Worm (Caenorhabditis elegans) whole organism, dauer: ENCODE data around the gene sri-24.
"Not testable (repeated sequence)": the region's sequence is repeated elsewhere in the genome, so short reads cannot be mapped to it uniquely, and the experiment has no call there.

Experiments used
- unc-62 ChIP-seq: sonication (generic microtip); optimal IDR thresholded peaks from 2 replicates; lab custom pipeline; 2017; ENCODE audit warnings: missing biosample characterization, missing genetic modification reagents, missing genetic modification characterization

The sri-24 gene

DNA sequence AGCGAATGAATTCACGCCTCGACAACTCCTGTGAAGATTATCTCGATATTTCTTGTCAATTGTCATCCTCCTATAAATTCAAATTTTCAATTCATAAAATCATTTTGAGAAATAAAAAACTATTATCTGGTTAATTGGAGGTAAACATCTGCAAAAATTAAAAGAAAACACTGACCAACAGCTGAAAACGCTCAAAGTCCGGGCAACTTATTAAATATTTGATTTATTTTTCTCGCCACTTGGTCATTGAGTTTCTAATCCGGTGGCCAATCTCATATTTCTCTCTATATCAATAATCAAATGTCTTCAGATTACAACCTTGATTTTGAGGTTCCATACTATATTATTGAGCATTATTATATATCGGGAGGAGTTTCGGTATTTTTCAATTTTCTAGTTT is at the start of gene sri-24:
Gene sri-24, plus strand, starts transcription at position 301 of the 400 bp plus-strand sequence.
- TF ChIP-seq unc-62 (GFP tag; lab: Kevin White, UChicago): not testable (repeated sequence)

DNA sequence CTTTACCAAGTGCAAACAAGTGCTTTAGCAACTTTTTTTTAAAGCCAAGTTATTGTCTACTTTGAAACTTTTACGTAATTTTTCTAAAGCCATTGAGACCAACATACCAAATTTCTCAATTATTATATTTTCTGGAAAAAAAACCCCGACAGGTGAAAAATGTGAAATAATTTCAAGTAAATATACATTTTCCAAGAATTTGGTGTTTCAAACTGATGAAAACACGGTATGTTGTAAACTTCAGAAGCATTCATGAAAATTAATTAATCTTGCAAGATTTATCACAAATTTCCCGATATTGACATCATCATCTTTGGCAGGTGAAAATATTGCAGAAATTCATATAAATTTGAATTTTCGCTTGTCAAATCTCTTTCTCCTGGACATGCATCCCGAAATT is 49.3 kb upstream of the sri-24 start, which contains the start of gene srz-11:
Gene srz-11, plus strand, starts transcription at position 386 of the 400 bp plus-strand sequence.
- no peak for TF ChIP-seq unc-62 (GFP tag; lab: Kevin White, UChicago)

DNA sequence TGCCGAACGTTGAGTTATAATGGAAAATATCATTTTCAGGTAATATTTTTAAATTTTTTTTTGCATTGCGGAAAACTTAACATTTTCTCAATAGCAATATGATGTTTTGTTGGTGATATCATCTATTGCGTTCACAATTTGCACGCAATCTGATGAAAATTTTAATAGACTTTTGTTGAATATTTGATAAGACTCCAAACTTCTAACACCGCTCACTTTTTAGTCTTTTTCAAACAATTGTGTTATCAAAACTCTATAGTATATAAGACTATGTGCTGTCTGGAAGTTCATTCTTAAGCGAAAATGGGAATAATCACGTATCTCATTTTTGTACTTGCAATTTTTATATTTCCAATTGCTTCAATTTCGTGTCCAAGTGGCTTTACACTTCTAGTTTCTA is 36.5 kb upstream of the sri-24 start, which contains the start of gene clec-47:
Gene clec-47, plus strand, starts transcription at position 301 of the 400 bp plus-strand sequence.
- TF ChIP-seq unc-62 (GFP tag; lab: Kevin White, UChicago): no peak

DNA sequence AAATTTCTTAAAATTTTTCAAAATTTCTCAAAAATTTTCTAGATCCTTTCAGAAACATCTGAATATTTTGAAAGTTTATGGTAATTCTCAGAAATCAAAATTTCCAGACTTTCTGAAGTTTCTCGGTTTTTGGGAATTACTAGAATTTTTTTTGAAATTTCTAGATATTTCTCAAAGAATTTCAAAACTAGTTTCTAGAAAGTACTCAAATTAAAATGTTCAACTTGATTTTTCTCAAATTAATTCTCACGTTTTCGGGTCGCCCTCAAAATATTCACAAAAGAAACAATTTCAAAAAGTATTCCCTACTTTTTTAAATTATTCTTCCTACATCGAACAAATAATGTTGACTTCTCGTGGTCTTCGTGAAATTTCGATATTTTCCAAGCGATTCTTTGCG is 32.2 kb upstream of the sri-24 start, which contains the start of gene T09F5.10:
Gene T09F5.10, plus strand, starts transcription at position 301 of the 400 bp plus-strand sequence.
- TF ChIP-seq unc-62 (GFP tag; lab: Kevin White, UChicago): no peak

DNA sequence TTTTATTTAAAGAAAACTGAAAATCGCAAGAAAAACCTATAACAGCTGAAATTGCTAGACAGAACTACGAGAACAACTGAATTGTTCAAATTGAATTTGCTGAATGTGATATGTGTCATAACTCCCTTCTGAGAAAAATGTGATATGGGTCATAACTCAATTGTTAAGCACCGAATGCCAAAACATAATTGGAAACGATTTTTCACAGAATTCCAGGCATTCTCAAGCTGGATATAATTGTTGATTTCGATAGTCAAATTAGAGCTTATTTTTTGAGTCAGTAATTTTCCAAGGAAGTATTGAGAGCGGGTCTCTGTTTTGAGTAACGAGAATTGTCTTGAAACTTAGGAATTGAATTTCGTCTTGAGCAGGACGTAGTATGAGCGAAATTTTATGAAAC is 30.1 kb upstream of the sri-24 start:
- no peak for TF ChIP-seq unc-62 (GFP tag; lab: Kevin White, UChicago)

DNA sequence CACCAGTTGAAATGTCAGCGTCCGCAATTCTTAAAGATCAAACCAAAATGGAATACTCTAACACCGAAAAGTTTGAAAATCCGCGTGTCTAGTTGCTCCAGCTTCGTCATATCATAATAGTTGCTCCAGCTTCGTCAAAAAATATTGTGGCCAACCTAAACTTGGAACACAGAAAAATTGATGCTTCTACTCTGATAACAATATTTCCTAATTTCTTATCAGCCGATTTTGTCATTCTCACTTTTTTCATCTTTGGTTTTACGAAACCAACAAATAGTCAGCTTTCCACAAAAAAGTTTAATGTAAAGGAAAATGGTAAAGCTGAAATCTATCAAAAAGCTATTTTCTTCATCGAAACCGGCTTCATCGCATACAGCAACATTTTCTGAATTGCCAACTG is 29.6 kb upstream of the sri-24 start, which contains the start of gene fbxa-84:
Gene fbxa-84, plus strand, starts transcription at position 34 of the 400 bp plus-strand sequence.
- TF ChIP-seq unc-62 (GFP tag; lab: Kevin White, UChicago): no peak

DNA sequence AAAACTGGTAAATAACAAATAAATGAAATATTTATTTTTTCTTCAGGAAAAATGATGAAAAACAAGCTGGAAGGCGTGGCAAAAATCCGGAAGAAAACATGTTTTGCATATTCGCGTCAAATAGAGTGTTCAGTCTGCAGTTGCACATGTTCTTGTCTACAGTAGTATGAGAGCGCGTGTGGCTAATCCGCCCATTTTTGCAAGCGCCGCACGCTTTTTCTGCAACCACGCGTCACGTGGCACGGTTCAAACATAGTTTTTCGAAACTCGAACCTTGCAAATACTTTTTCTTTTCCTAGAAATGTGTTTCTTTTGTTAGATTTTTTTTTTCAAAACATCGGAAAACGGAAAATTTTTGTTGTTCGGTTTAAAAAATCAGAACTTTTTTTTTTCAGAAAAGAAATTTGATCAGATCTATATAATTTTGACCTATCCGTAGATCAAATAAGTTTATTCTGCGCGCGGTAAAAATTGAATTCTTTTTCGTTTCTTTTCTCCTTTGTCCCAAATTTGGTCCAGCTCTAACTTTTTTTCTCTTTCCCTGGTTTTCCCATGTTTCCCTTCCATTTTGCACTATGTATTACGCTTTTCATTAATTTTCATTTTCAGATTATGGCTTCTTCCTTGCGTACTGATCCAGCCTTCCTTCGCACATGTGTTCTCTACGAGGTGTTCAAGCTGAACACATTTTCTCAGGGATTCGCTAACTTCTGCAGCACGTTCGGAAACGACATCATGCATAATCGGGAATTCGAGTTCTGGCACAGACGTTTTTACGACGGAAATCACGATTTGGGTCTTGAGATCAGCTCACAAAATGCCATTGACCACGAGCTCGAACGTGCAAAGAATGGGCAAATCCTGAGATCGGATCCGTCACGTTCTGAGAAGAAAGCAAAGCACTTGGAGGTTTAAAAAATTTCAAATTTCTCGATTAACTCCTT is 27.6 kb upstream of the sri-24 start, which contains the start of gene Y75B12B.1:
Gene Y75B12B.1, plus strand, starts transcription at position 603 of the 944 bp plus-strand sequence.
- no peak for TF ChIP-seq unc-62 (GFP tag; lab: Kevin White, UChicago)

DNA sequence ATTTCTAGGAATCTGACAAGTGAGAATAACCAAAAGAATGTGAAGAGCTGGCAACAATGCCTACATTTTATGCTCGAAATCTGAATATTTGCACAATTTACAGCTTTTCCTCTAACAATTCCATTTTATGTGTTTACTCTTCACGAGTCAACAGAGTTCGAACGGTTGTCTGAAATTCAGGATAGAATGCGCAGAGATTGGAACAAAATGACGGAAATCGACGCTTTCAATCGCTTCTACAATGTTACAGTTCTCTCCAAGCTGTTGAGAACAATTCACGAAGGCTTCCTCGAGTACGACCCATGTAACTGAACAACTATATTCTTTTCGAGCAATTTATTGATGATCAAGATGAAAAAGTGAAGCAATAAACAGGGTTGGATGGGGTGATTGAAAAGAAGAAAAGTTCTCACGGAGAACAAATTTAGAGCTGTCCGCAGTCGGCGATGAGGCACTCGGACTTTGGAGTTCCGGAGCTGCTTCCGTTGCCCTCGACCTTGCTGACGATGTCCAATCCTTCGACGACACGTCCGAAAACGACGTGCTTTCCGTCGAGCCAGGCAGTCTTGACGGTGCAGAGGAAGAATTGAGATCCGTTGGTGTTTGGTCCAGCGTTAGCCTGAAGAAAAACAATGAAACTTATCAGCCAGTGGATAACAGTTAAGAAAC is 25.6 kb upstream of the sri-24 start, which contains the start of gene Y75B12B.3:
Gene Y75B12B.3, minus strand, starts transcription at position 21 of the 669 bp plus-strand sequence.
- no peak for TF ChIP-seq unc-62 (GFP tag; lab: Kevin White, UChicago)

DNA sequence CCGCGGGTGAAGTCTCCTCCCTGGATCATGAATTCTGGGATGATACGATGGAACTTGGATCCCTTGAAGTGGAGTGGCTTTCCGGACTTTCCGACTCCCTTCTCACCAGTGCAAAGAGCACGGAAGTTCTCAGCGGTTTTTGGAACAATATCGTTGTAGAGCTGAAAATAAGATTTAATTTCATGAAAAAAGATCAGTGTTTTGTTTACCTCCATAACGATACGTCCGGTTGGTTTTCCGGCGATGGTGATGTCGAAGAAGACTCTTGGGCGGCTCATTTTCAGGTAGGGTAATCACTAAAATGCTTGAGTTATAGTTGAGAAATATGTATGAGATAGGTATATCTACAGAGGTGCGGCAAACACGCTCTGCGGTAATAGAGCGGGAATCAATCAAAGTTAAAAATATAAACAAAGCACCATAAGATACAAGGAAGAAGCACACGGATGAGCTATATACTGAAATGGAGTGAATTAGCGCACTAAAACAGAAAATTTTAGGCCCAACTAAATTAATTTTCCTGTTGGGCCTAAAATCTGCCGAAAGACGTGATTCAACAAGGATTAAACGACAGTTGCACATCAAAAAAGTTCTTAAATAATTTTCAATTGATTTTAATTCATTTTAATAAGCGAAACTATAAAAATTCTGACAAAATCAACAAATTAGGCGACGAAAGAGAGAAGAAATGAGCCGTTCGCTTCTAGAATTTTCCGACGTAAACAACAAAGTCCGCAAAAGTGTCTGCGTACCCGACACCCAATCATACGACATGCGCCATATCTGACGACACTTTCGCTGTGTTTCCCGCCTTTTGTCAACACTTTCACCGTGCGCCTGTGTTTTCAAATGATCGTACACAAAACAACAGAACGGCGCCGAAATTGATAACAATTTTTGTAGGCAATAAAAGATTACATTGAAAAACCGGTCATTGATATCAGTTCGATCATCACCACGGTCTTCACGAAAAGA is 24.6 kb upstream of the sri-24 start, which contains the start of the genes cyn-7 and bath-36:
Gene cyn-7, minus strand, starts transcription at position 296 of the 975 bp plus-strand sequence.
Gene bath-36, plus strand, starts transcription at position 806 of the 975 bp plus-strand sequence.
- no peak for TF ChIP-seq unc-62 (GFP tag; lab: Kevin White, UChicago)

DNA sequence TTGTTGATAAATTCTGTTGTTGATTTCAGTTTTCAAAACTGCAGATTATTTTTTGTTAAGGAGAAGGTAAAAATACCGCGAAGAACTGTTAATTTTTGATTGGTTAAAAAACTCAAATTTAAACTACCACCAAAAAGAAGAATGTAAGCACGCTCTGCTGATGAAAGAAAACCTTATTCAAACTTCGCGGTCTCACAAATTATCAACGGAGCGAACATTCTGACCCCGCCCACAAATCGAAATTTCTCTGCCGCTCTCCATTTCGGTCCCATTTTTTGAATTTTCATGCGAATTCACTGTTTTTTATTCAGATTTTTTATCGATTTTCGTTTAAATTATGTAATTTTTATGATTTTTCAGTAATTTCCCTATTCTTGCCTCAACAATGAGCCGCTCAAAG is 22.4 kb upstream of the sri-24 start, which contains the start of gene cyn-3:
Gene cyn-3, plus strand, starts transcription at position 361 of the 400 bp plus-strand sequence.
- no peak for TF ChIP-seq unc-62 (GFP tag; lab: Kevin White, UChicago)

DNA sequence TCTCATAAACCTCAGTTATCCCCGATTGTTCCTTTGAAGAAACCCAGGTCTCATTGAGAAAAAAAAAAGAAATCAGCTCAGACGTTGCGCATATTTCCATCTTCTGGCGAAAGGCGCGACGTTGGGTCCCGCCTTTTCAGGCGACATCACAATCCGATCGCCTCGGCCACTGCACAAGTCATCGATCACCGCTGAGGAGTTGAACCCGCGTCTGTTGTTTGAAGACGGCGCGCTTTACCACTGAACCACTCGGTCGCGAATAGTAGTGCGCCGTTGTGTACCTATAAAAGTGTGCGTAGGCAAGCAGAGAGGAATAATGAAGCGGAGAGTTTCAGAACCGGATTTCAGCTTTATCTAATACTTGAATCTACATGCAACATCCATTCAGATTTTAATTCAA is 21.1 kb upstream of the sri-24 start, which contains the start of gene Y75B12B.11:
Gene Y75B12B.11, plus strand, starts transcription at position 394 of the 400 bp plus-strand sequence.
- no peak for TF ChIP-seq unc-62 (GFP tag; lab: Kevin White, UChicago)

DNA sequence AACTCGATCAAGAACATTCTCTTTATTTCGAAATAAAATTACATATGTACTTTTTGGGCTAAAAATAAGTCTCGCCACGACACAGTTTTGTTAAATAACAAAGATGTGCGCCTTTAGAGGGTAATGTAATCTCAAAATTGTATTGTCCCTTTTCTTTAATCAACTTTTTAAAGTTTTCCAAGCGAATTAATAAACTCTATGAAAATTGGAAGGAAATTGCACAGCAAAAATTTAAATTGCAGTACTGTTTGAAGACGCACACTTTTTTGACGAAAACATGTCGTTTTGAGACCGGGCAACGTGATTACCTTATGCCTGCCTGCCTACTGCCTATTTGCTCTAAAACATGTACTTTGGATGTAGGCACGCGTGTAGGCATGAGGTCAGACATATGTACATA is 20.0 kb upstream of the sri-24 start:
- TF ChIP-seq unc-62 (GFP tag; lab: Kevin White, UChicago): no peak

DNA sequence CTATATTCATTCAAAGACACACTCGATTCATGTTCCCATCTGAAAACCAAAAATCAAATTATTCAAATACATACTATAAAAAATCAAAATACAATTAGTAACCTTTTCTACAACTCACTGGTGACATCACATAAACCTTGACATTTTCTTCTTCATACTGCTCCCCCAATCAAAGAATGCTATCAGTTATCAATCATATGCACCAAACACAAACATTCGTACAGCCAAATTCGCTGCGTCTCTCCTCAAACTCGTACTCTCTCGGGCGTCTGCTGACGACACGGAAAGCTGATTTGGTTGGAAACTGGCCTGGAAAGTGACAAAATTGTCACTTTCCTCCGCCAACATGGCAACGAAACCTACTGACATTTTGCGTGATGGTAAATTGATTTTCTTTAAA is 19.6 kb upstream of the sri-24 start, which contains the start of gene plc-2:
Gene plc-2, plus strand, starts transcription at position 196 of the 400 bp plus-strand sequence.
- no peak for TF ChIP-seq unc-62 (GFP tag; lab: Kevin White, UChicago)

DNA sequence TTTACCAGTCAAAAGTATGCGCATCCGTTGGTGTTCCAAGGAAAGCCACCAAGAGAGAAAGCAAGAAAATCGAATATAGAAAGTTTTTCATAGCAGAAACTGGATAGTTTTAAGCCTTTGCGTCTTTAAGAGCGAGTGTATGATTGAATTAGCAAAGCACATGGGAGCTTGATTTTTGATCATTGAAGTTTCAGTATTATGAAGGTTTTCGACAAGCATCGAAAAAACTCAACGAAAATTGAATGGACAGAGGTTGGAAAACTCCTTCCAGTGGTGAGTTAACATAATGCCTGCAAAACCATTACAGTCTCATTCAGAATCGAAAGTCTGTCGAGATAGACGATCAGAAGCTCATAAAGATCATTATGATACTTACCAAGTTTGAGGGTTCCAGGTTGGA is 18.1 kb upstream of the sri-24 start, which contains the start of gene Y75B12B.13:
Gene Y75B12B.13, minus strand, starts transcription at position 101 of the 400 bp plus-strand sequence.
- TF ChIP-seq unc-62 (GFP tag; lab: Kevin White, UChicago): no peak
